Worm (Caenorhabditis elegans) whole organism, L2 larva: ENCODE data around the gene rom-3.

Experiments
- C34F6.9 ChIP-seq: fragments of 150-350 bp; optimal IDR thresholded peaks from 2 replicates; lab custom pipeline; 2014; ENCODE audit warnings: missing biosample characterization, missing genetic modification characterization
- F13H6.1 ChIP-seq: sonication (generic microtip); optimal IDR thresholded peaks from 2 replicates; lab custom pipeline; 2016; ENCODE audit warnings: missing genetic modification characterization, missing compliant biosample characterization
- Y55F3AM.14 ChIP-seq: fragments of 200-800 bp; sonication (Bioruptor generic); optimal IDR thresholded peaks from 2 replicates; lab custom pipeline; 2018; ENCODE audit warnings: mild to moderate bottlenecking, missing genetic modification characterization, missing compliant biosample characterization
- ZK546.5 ChIP-seq: sonication (generic microtip); optimal IDR thresholded peaks from 2 replicates; lab custom pipeline; 2017; ENCODE audit warnings: missing biosample characterization, missing genetic modification characterization
- alr-1 ChIP-seq: fragments of 150-350 bp; optimal IDR thresholded peaks from 2 replicates; lab custom pipeline; 2014; ENCODE audit warnings: missing biosample characterization, missing genetic modification characterization
- aly-2 ChIP-seq: fragments of 150-350 bp; optimal IDR thresholded peaks from 2 replicates; lab custom pipeline; 2014; ENCODE audit warnings: missing biosample characterization, missing genetic modification characterization
- blmp-1 ChIP-seq: sonication (generic microtip); optimal IDR thresholded peaks from 2 replicates; lab custom pipeline; 2017; ENCODE audit warnings: missing genetic modification characterization, mild to moderate bottlenecking, missing compliant biosample characterization, antibody characterized with exemption, moderate library complexity; ENCODE audit not compliant: insufficient read depth
- crh-2 ChIP-seq: sonication (generic microtip); optimal IDR thresholded peaks from 2 replicates; lab custom pipeline; 2017; ENCODE audit warnings: missing biosample characterization, missing genetic modification characterization
- dmd-4 ChIP-seq: sonication (generic microtip); optimal IDR thresholded peaks from 2 replicates; lab custom pipeline; 2017; ENCODE audit warnings: missing biosample characterization, missing genetic modification characterization
- elt-1 ChIP-seq: fragments of 150-350 bp; optimal IDR thresholded peaks from 2 replicates; lab custom pipeline; 2014; ENCODE audit warnings: missing biosample characterization, missing genetic modification characterization
- elt-3 ChIP-seq: sonication (generic microtip); optimal IDR thresholded peaks from 2 replicates; lab custom pipeline; 2017; ENCODE audit warnings: missing biosample characterization, missing genetic modification characterization
- fos-1 ChIP-seq: fragments of 150-350 bp; optimal IDR thresholded peaks from 2 replicates; lab custom pipeline; 2014; ENCODE audit warnings: missing biosample characterization, missing genetic modification characterization
- lin-11 ChIP-seq: fragments of 150-350 bp; sonication (generic microtip); optimal IDR thresholded peaks from 2 replicates; lab custom pipeline; 2014; ENCODE audit warnings: missing biosample characterization, missing genetic modification characterization, inconsistent platforms, mixed read lengths
- lin-13 ChIP-seq: fragments of 150-350 bp; optimal IDR thresholded peaks from 2 replicates; lab custom pipeline; 2014; ENCODE audit warnings: missing biosample characterization, missing genetic modification reagents, missing genetic modification characterization
- lin-39 ChIP-seq: fragments of 150-350 bp; optimal IDR thresholded peaks from 2 replicates; lab custom pipeline; 2014; ENCODE audit warnings: missing biosample characterization, missing genetic modification reagents, missing genetic modification characterization
- lsy-2 ChIP-seq, 2 experiments: fragments of 150-350 bp in 1 of 2; sonication (generic microtip) in 1 of 2; optimal IDR thresholded peaks; 2 replicates each; lab custom pipeline; 2014 to 2017; ENCODE audit warnings: missing biosample characterization in 2 of 2, missing genetic modification characterization in 2 of 2
- mdl-1 ChIP-seq, 2 experiments: fragments of 150-350 bp in 1 of 2; sonication (generic microtip) in 1 of 2; optimal IDR thresholded peaks; 2 replicates each; lab custom pipeline; 2017; ENCODE audit warnings: missing biosample characterization in 2 of 2, missing genetic modification characterization in 2 of 2
- nhr-11 ChIP-seq: fragments of 150-350 bp; optimal IDR thresholded peaks from 2 replicates; lab custom pipeline; 2014; ENCODE audit warnings: missing biosample characterization, missing genetic modification characterization
- nhr-12 ChIP-seq: fragments of 150-350 bp; optimal IDR thresholded peaks from 2 replicates; lab custom pipeline; 2014; ENCODE audit warnings: missing biosample characterization, missing genetic modification characterization
- nhr-129 ChIP-seq: fragments of 150-350 bp; optimal IDR thresholded peaks from 2 replicates; lab custom pipeline; 2014; ENCODE audit warnings: missing biosample characterization, missing genetic modification characterization
- nhr-25 ChIP-seq: fragments of 150-350 bp; sonication (generic microtip); optimal IDR thresholded peaks from 3 replicates; lab custom pipeline; 2014; ENCODE audit warnings: missing biosample characterization, missing genetic modification characterization
- nhr-77 ChIP-seq: fragments of 150-350 bp; optimal IDR thresholded peaks from 2 replicates; lab custom pipeline; 2014; ENCODE audit warnings: missing biosample characterization, missing genetic modification characterization
- sem-4 ChIP-seq: fragments of 150-350 bp; optimal IDR thresholded peaks from 2 replicates; lab custom pipeline; 2014; ENCODE audit warnings: missing biosample characterization, missing genetic modification reagents, missing genetic modification characterization
- skn-1 ChIP-seq: sonication (generic microtip); optimal IDR thresholded peaks from 2 replicates; lab custom pipeline; 2017; ENCODE audit warnings: missing biosample characterization, missing genetic modification characterization
- sma-3 ChIP-seq: sonication (generic microtip); optimal IDR thresholded peaks from 2 replicates; lab custom pipeline; 2016; ENCODE audit warnings: missing genetic modification reagents, missing genetic modification characterization, missing compliant biosample characterization
- sma-9 ChIP-seq, 2 experiments: fragments of 150-350 bp in 1 of 2; sonication (generic microtip) in 1 of 2; optimal IDR thresholded peaks; 2 replicates each; lab custom pipeline; 2014 to 2016; ENCODE audit warnings: missing genetic modification characterization in 2 of 2, mild to moderate bottlenecking in 1 of 2, missing biosample characterization in 1 of 2, missing compliant biosample characterization in 1 of 2, missing genetic modification reagents in 1 of 2, moderate library complexity in 1 of 2
- snpc-4 ChIP-seq: fragments of 150-350 bp; optimal IDR thresholded peaks from 2 replicates; lab custom pipeline; 2014; ENCODE audit warnings: missing biosample characterization, missing genetic modification characterization
- zag-1 ChIP-seq: fragments of 150-350 bp; optimal IDR thresholded peaks from 2 replicates; lab custom pipeline; 2014; ENCODE audit warnings: missing biosample characterization, missing genetic modification characterization
- ztf-1 ChIP-seq: fragments of 200-800 bp; sonication (Bioruptor generic); conservative IDR thresholded peaks from 2 replicates; pipeline ENCODE4 v1.3.6; 2022; ENCODE audit warnings: missing genetic modification characterization, missing compliant biosample characterization
- ztf-11 ChIP-seq: sonication (generic microtip); optimal IDR thresholded peaks from 2 replicates; lab custom pipeline; 2017; ENCODE audit warnings: missing biosample characterization, missing genetic modification characterization
- ztf-4 ChIP-seq: fragments of 150-350 bp; optimal IDR thresholded peaks from 2 replicates; lab custom pipeline; 2014; ENCODE audit warnings: missing biosample characterization, missing genetic modification characterization

rom-3 gene

ce11 chrIV:16924092-16924491 is 46.2 kb downstream of the rom-3 start, which contains the start of gene nep-24:
nep-24 (plus strand) TSS chrIV:16924392.
- no peak for TF ChIP-seq nhr-77 (tag; lab: Kevin White, UChicago)
- no peak for TF ChIP-seq lin-39 (tag; lab: Kevin White, UChicago)
- TF ChIP-seq snpc-4 (tag; lab: Kevin White, UChicago): no peak
- TF ChIP-seq F13H6.1: no peak
- TF ChIP-seq nhr-12 (tag; lab: Kevin White, UChicago): no peak
- no peak for TF ChIP-seq ztf-11 (tag; lab: Kevin White, UChicago)
- TF ChIP-seq crh-2 (tag; lab: Kevin White, UChicago): no peak
- no peak for TF ChIP-seq C34F6.9 (tag; lab: Kevin White, UChicago)
- TF ChIP-seq ztf-4 (tag; lab: Kevin White, UChicago): no peak
- TF ChIP-seq nhr-25 (tag; lab: Kevin White, UChicago): no peak
- TF ChIP-seq nhr-129 (tag; lab: Kevin White, UChicago): no peak
- no peak for TF ChIP-seq lsy-2 (tag; optimal IDR thresholded peaks at IDR 0.05; lab: Kevin White, UChicago)
- no peak for TF ChIP-seq zag-1 (tag; lab: Kevin White, UChicago)
- no peak for TF ChIP-seq alr-1
- no peak for TF ChIP-seq ztf-1
- no peak for TF ChIP-seq blmp-1 (tag; lab: Kevin White, UChicago)
- no peak for TF ChIP-seq elt-1 (tag; lab: Kevin White, UChicago)

- no peak for TF ChIP-seq mdl-1 (tag; optimal IDR thresholded peaks at IDR 0.05; lab: Kevin White, UChicago)
- TF ChIP-seq aly-2: no peak
- no peak for TF ChIP-seq lin-13
- TF ChIP-seq sma-9 (GFP tag; optimal IDR thresholded peaks at IDR 0.05; lab: Kevin White, UChicago): no peak
- TF ChIP-seq sma-9 (tag; optimal IDR thresholded peaks at IDR 0.05; lab: Kevin White, UChicago): no peak
- no peak for TF ChIP-seq nhr-129 (tag; lab: Kevin White, UChicago)
- TF ChIP-seq snpc-4 (tag; lab: Kevin White, UChicago): no peak
- no peak for TF ChIP-seq lin-11 (tag; lab: Kevin White, UChicago)
- TF ChIP-seq lsy-2 (tag; optimal IDR thresholded peaks at IDR 0.05; lab: Kevin White, UChicago): no peak
- TF ChIP-seq sem-4: no peak
- no peak for TF ChIP-seq nhr-25 (tag; lab: Kevin White, UChicago)
- TF ChIP-seq alr-1: no peak
- no peak for TF ChIP-seq elt-1 (tag; lab: Kevin White, UChicago)
Measured at ce11 chrIV:16921999-16922398, 48.3 kb downstream of the rom-3 start.

ce11 chrIV:16920041-16920440 is 50.2 kb downstream of the rom-3 start, which contains the start of gene nep-23:
nep-23 (plus strand) TSS chrIV:16920341.
- TF ChIP-seq sma-3 (GFP tag; lab: Kevin White, UChicago) (no peak), ztf-4 (tag; lab: Kevin White, UChicago) (no peak)
- TF ChIP-seq, all 48 proteins: peak for 0

- no peak for TF ChIP-seq F13H6.1
- TF ChIP-seq Y55F3AM.14 (GFP tag; lab: Kevin White, UChicago): no peak
- TF ChIP-seq nhr-77 (tag; lab: Kevin White, UChicago): no peak
- no peak for TF ChIP-seq aly-2
- TF ChIP-seq ZK546.5 (tag; lab: Kevin White, UChicago): no peak
- TF ChIP-seq skn-1: no peak
- TF ChIP-seq alr-1: no peak
- no peak for TF ChIP-seq sma-9 (GFP tag; optimal IDR thresholded peaks at IDR 0.05; lab: Kevin White, UChicago)
- no peak for TF ChIP-seq sma-9 (tag; optimal IDR thresholded peaks at IDR 0.05; lab: Kevin White, UChicago)
- no peak for TF ChIP-seq elt-3 (tag; lab: Kevin White, UChicago)
- no peak for TF ChIP-seq elt-1 (tag; lab: Kevin White, UChicago)
- TF ChIP-seq dmd-4 (tag; lab: Kevin White, UChicago): no peak
- no peak for TF ChIP-seq nhr-11
- TF ChIP-seq sem-4: no peak
Measured at ce11 chrIV:16919212-16919775, 51.0 kb downstream of the rom-3 start, which contains the start of the genes Y116A8C.470 and Y116A8C.463. Y116A8C.470 (minus strand) TSS chrIV:16919312. Y116A8C.463 (plus strand) TSS chrIV:16919725.

- TF ChIP-seq mdl-1 (tag; optimal IDR thresholded peaks at IDR 0.05; lab: Kevin White, UChicago) (no peak), fos-1 (tag; lab: Kevin White, UChicago) (no peak), lin-11 (tag; lab: Kevin White, UChicago) (no peak)
Measured at ce11 chrIV:16917831-16918429, 52.4 kb downstream of the rom-3 start, which contains the start of the genes Y116A8C.469 and Y116A8C.468. Y116A8C.469 (minus strand) TSS chrIV:16917931. Y116A8C.468 (plus strand) TSS chrIV:16918379.
